Fruit fly (Drosophila melanogaster): ENCODE data around the gene RIOK1.
A peak's percentile ranks its signal among the peaks of the same experiment; 100 is the strongest.

The RIOK1 gene

dm6 chr3L:11691203-11691797, 43.0 kb upstream of the RIOK1 start, which contains the start of the genes Pldn and CG14135 (continued):
- no peak for TF ChIP-seq zf30C (GFP tag; optimal IDR thresholded peaks at IDR 0.05)
- TF ChIP-seq CG6689 (GFP tag; IDR thresholded peaks at IDR 0.05), result no peak
- no peak for TF ChIP-seq CG8290 (GFP tag; optimal IDR thresholded peaks at IDR 0.05)
- TF ChIP-seq CG8290 (tag; optimal IDR thresholded peaks at IDR 0.05), result peak in 1 of 2 experiments; percentile 3
- TF ChIP-seq CG13624 (GFP tag; optimal IDR thresholded peaks at IDR 0.05), result peak; percentile 89
- no peak for TF ChIP-seq CG11696 (GFP tag; IDR thresholded peaks at IDR 0.05)
- TF ChIP-seq jigr1 (GFP tag; IDR thresholded peaks at IDR 0.05), result no peak
- TF ChIP-seq CG8359 (GFP tag; optimal IDR thresholded peaks at IDR 0.05; ENCODE audit: borderline replicate concordance), result no peak
- peak; percentile 8 for TF ChIP-seq Vsx1 (GFP tag; optimal IDR thresholded peaks at IDR 0.05)
- peak; percentile 49 for TF ChIP-seq HmgZ (tag; optimal IDR thresholded peaks at IDR 0.05)
- TF ChIP-seq CG31388 (GFP tag; optimal IDR thresholded peaks at IDR 0.05), result no peak
- no peak for TF ChIP-seq Dbx (GFP tag; IDR thresholded peaks at IDR 0.05)
- TF ChIP-seq CG10147 (GFP tag; optimal IDR thresholded peaks at IDR 0.05), result no peak

- TF ChIP-seq CG2889 (GFP tag; IDR thresholded peaks at IDR 0.05), result no peak
- peak; percentile 19 for TF ChIP-seq CG10543 (GFP tag; optimal IDR thresholded peaks at IDR 0.05)
- TF ChIP-seq CG5953 (GFP tag; IDR thresholded peaks at IDR 0.05), result no peak
- TF ChIP-seq CG7271 (tag; optimal IDR thresholded peaks at IDR 0.05), result no peak
- no peak for TF ChIP-seq CG4854 (GFP tag; optimal IDR thresholded peaks at IDR 0.05)
- no peak for TF ChIP-seq CG12744 (GFP tag; optimal IDR thresholded peaks at IDR 0.05)
- peak; percentile 98 for TF ChIP-seq exex (tag; optimal IDR thresholded peaks at IDR 0.05)
- no peak for TF ChIP-seq cas (GFP tag; IDR thresholded peaks at IDR 0.05)
- no peak for TF ChIP-seq HLH4C (GFP tag; IDR thresholded peaks at IDR 0.05; ENCODE audit: partially characterized antibody)
- no peak for TF ChIP-seq gro (GFP tag; optimal IDR thresholded peaks at IDR 0.05)
- no peak for TF ChIP-seq CG8281 (tag; optimal IDR thresholded peaks at IDR 0.05)
- no peak for TF ChIP-seq CG17829 (tag; optimal IDR thresholded peaks at IDR 0.05)
- peak; percentile 20 for TF ChIP-seq CG13296 (GFP tag; optimal IDR thresholded peaks at IDR 0.05)
- TF ChIP-seq BEAF-32 (GFP tag; optimal IDR thresholded peaks at IDR 0.05), result no peak
- TF ChIP-seq ftz-f1 (GFP tag; optimal IDR thresholded peaks at IDR 0.05), result no peak
- TF ChIP-seq NK7.1 (GFP tag; optimal IDR thresholded peaks at IDR 0.05), result no peak
- no peak for TF ChIP-seq CG7963 (GFP tag; IDR thresholded peaks at IDR 0.05; ENCODE audit: partially characterized antibody)
- TF ChIP-seq CG11696 (GFP tag; IDR thresholded peaks at IDR 0.05), result no peak
- no peak for TF ChIP-seq Fer3 (tag; optimal IDR thresholded peaks at IDR 0.05)
- TF ChIP-seq CG7556 (GFP tag; optimal IDR thresholded peaks at IDR 0.05), result no peak
- TF ChIP-seq caup (GFP tag; optimal IDR thresholded peaks at IDR 0.05; ENCODE audit: severe bottlenecking), result no peak
- TF ChIP-seq CG5180 (GFP tag; optimal IDR thresholded peaks at IDR 0.05), result no peak
- peak; percentile 15 for TF ChIP-seq CG3281 (GFP tag; optimal IDR thresholded peaks at IDR 0.05)
- no peak for TF ChIP-seq ems (GFP tag; optimal IDR thresholded peaks at IDR 0.05)
- TF ChIP-seq sqz (GFP tag; optimal IDR thresholded peaks at IDR 0.05), result peak; percentile 33
- TF ChIP-seq Sry-δ (GFP tag; optimal IDR thresholded peaks at IDR 0.05), result no peak
- TF ChIP-seq CG15269 (tag; optimal IDR thresholded peaks at IDR 0.05), result no peak
- TF ChIP-seq bsh (GFP tag; optimal IDR thresholded peaks at IDR 0.05), result no peak
- TF ChIP-seq luna (GFP tag; optimal IDR thresholded peaks at IDR 0.05), result no peak
- TF ChIP-seq Mrtf (GFP tag; IDR thresholded peaks at IDR 0.05), result no peak
- TF ChIP-seq Xrp1 (GFP tag; IDR thresholded peaks at IDR 0.05), result no peak
- no peak for TF ChIP-seq fu2 (GFP tag; optimal IDR thresholded peaks at IDR 0.05)
- no peak for TF ChIP-seq CG33213 (GFP tag; optimal IDR thresholded peaks at IDR 0.05)
- no peak for TF ChIP-seq HmgZ (tag; optimal IDR thresholded peaks at IDR 0.05)
- no peak for TF ChIP-seq seq (GFP tag; IDR thresholded peaks at IDR 0.05)
- no peak for TF ChIP-seq Bteb2 (GFP tag; optimal IDR thresholded peaks at IDR 0.05)
- no peak for TF ChIP-seq Chrac-16 (GFP tag; optimal IDR thresholded peaks at IDR 0.05)
These were observed 41.7 kb upstream of the RIOK1 start for dm6 chr3L:11689832-11690602.
